Fruit fly (Drosophila melanogaster) whole organism, embryonic: ENCODE data around the gene CG4951.

ENCODE experiments used
- Atf3 ChIP-seq: fragments of 200-800 bp; sonication (Bioruptor generic); optimal IDR thresholded peaks from 3 replicates; lab custom pipeline; 2016; ENCODE audit warnings: missing biosample characterization, missing genetic modification characterization
- CG11085 ChIP-seq: fragments of 200-800 bp; sonication (Bioruptor generic); IDR thresholded peaks from 2 replicates; pipeline ENCODE4 v1.3.6; 2022; ENCODE audit warnings: missing biosample characterization, missing genetic modification characterization
- CG11695 ChIP-seq: fragments of 200-800 bp; sonication (Bioruptor generic); IDR thresholded peaks from 3 replicates; pipeline ENCODE4 v1.3.6; 2022; ENCODE audit warnings: missing biosample characterization, missing genetic modification characterization
- CG2129 ChIP-seq: fragments of 200-800 bp; sonication (Bioruptor generic); IDR thresholded peaks from 2 replicates; pipeline ENCODE4 v1.3.6; 2022; ENCODE audit warnings: missing biosample characterization, missing genetic modification characterization; ENCODE audit not compliant: partially characterized antibody
- CG2712 ChIP-seq: fragments of 200-800 bp; optimal IDR thresholded peaks from 3 replicates; lab custom pipeline; 2019; ENCODE audit warnings: missing biosample characterization, mild to moderate bottlenecking, missing genetic modification characterization, moderate library complexity
- CG2889 ChIP-seq: fragments of 200-800 bp; sonication (Bioruptor generic); IDR thresholded peaks from 3 replicates; pipeline ENCODE4 v1.3.6; 2022; ENCODE audit warnings: missing biosample characterization, missing genetic modification characterization
- CG30020 ChIP-seq: fragments of 200-800 bp; optimal IDR thresholded peaks from 2 replicates; lab custom pipeline; 2019; ENCODE audit warnings: missing biosample characterization, mild to moderate bottlenecking, missing genetic modification characterization, moderate library complexity
- CG30431 ChIP-seq: fragments of 200-800 bp; sonication (Bioruptor generic); optimal IDR thresholded peaks from 2 replicates; lab custom pipeline; 2017; ENCODE audit warnings: missing biosample characterization, missing genetic modification characterization
- CG3163 ChIP-seq: fragments of 200-800 bp; sonication (Bioruptor generic); optimal IDR thresholded peaks from 3 replicates; lab custom pipeline; 2016; ENCODE audit warnings: missing biosample characterization, missing genetic modification characterization
- CG32532 ChIP-seq: fragments of 200-800 bp; sonication (Bioruptor generic); IDR thresholded peaks from 2 replicates; pipeline ENCODE4 v1.3.6; 2022; ENCODE audit warnings: missing biosample characterization, missing genetic modification characterization
- CG4328 ChIP-seq: fragments of 200-800 bp; sonication (Bioruptor generic); optimal IDR thresholded peaks from 3 replicates; lab custom pipeline; 2017; ENCODE audit warnings: missing biosample characterization, missing genetic modification reagents, missing genetic modification characterization
- CG6175 ChIP-seq: fragments of 200-800 bp; sonication (Bioruptor generic); IDR thresholded peaks from 3 replicates; pipeline ENCODE4 v1.3.6; 2022; ENCODE audit warnings: missing biosample characterization, missing genetic modification characterization
- CHES-1-like ChIP-seq: fragments of 200-800 bp; sonication (Bioruptor generic); optimal IDR thresholded peaks from 2 replicates; lab custom pipeline; 2016; ENCODE audit warnings: missing biosample characterization, missing genetic modification characterization
- D19A ChIP-seq: fragments of 200-800 bp; optimal IDR thresholded peaks from 3 replicates; lab custom pipeline; 2019; ENCODE audit warnings: missing biosample characterization, mild to moderate bottlenecking, missing genetic modification characterization, moderate library complexity
- Gug ChIP-seq: fragments of 200-800 bp; sonication (Bioruptor generic); IDR thresholded peaks from 4 replicates; pipeline ENCODE4 v1.3.6; 2022; ENCODE audit warnings: missing biosample characterization, missing genetic modification characterization
- HmgD ChIP-seq: fragments of 200-800 bp; sonication (Bioruptor generic); optimal IDR thresholded peaks from 3 replicates; lab custom pipeline; 2016; ENCODE audit warnings: missing biosample characterization, missing genetic modification characterization
- Med ChIP-seq: fragments of 200-800 bp; sonication (Bioruptor generic); peaks from one replicate; lab custom pipeline; 2016; ENCODE audit warnings: missing biosample characterization, missing genetic modification characterization, mild to moderate bottlenecking, inconsistent platforms, moderate library complexity
- Neu2 ChIP-seq: fragments of 200-800 bp; sonication (Bioruptor generic); optimal IDR thresholded peaks from 3 replicates; lab custom pipeline; 2016; ENCODE audit warnings: missing biosample characterization, missing genetic modification characterization, borderline replicate concordance
- Ravus ChIP-seq: fragments of 200-800 bp; sonication (Bioruptor generic); IDR thresholded peaks from 2 replicates; pipeline ENCODE4 v1.3.6; 2022; ENCODE audit warnings: missing biosample characterization, missing genetic modification characterization
- Xbp1 ChIP-seq: fragments of 200-800 bp; sonication (Bioruptor generic); optimal IDR thresholded peaks from 3 replicates; lab custom pipeline; 2016; ENCODE audit warnings: missing biosample characterization, mild to moderate bottlenecking, missing genetic modification characterization
- ap ChIP-seq: fragments of 200-800 bp; sonication (Bioruptor generic); IDR thresholded peaks from 2 replicates; pipeline ENCODE4 v1.3.6; 2022; ENCODE audit warnings: missing biosample characterization, missing genetic modification characterization
- cato ChIP-seq: fragments of 200-800 bp; sonication (Bioruptor generic); optimal IDR thresholded peaks from 2 replicates; lab custom pipeline; 2016; ENCODE audit warnings: missing biosample characterization, missing genetic modification characterization, borderline replicate concordance
- crc ChIP-seq: fragments of 200-800 bp; sonication (Bioruptor generic); optimal IDR thresholded peaks from 2 replicates; lab custom pipeline; 2016; ENCODE audit warnings: missing biosample characterization, missing genetic modification characterization
- cwo ChIP-seq: fragments of 200-800 bp; sonication (Bioruptor generic); optimal IDR thresholded peaks from 3 replicates; lab custom pipeline; 2017; ENCODE audit warnings: missing biosample characterization, missing genetic modification characterization, mild to moderate bottlenecking, moderate library complexity, missing genetic modification reagents
- dati ChIP-seq: fragments of 200-800 bp; sonication (Bioruptor generic); IDR thresholded peaks from 2 replicates; pipeline ENCODE4 v1.3.6; 2022; ENCODE audit warnings: missing biosample characterization, missing genetic modification characterization
- ems ChIP-seq: fragments of 200-800 bp; sonication (Bioruptor generic); optimal IDR thresholded peaks from 3 replicates; lab custom pipeline; 2016; ENCODE audit warnings: missing biosample characterization, missing genetic modification characterization
- en ChIP-seq: fragments of 200-800 bp; sonication (Bioruptor generic); optimal IDR thresholded peaks from 2 replicates; lab custom pipeline; 2016; ENCODE audit warnings: missing biosample characterization, missing genetic modification characterization
- grau ChIP-seq: fragments of 200-800 bp; optimal IDR thresholded peaks from 3 replicates; lab custom pipeline; 2019; ENCODE audit warnings: missing biosample characterization, mild to moderate bottlenecking, missing genetic modification characterization, moderate library complexity
- grn ChIP-seq: fragments of 200-800 bp; sonication (Bioruptor generic); optimal IDR thresholded peaks from 3 replicates; lab custom pipeline; 2017; ENCODE audit warnings: missing biosample characterization, missing genetic modification characterization
- hb ChIP-seq: fragments of 200-800 bp; sonication (Bioruptor generic); IDR thresholded peaks from 3 replicates; pipeline ENCODE4 v1.3.6; 2022; ENCODE audit warnings: missing biosample characterization, missing genetic modification characterization; ENCODE audit not compliant: partially characterized antibody
- insv ChIP-seq, 2 experiments: fragments of 200-800 bp; sonication (Bioruptor generic); optimal IDR thresholded peaks; 3 replicates each; lab custom pipeline; 2016 to 2018; ENCODE audit warnings: missing biosample characterization in 2 of 2, missing genetic modification characterization in 2 of 2
- kay ChIP-seq: fragments of 200-800 bp; sonication (Bioruptor generic); optimal IDR thresholded peaks from 2 replicates; lab custom pipeline; 2016; ENCODE audit warnings: missing biosample characterization, missing genetic modification characterization
- mirr ChIP-seq: fragments of 200-800 bp; sonication (Bioruptor generic); optimal IDR thresholded peaks from 3 replicates; lab custom pipeline; 2018; ENCODE audit warnings: missing biosample characterization, mild to moderate bottlenecking, missing genetic modification characterization
- nom ChIP-seq: fragments of 200-800 bp; sonication (Bioruptor generic); optimal IDR thresholded peaks from 2 replicates; lab custom pipeline; 2017; ENCODE audit warnings: missing biosample characterization, missing genetic modification characterization, mild to moderate bottlenecking, moderate library complexity, missing genetic modification reagents
- oc ChIP-seq: fragments of 200-800 bp; sonication (Bioruptor generic); optimal IDR thresholded peaks from 2 replicates; lab custom pipeline; 2018; ENCODE audit warnings: missing biosample characterization, mild to moderate bottlenecking, missing genetic modification characterization, moderate library complexity
- prd ChIP-seq, 3 experiments: fragments of >200 bp in 2 of 3; fragments of 200-800 bp in 1 of 3; sonication (Bioruptor generic) in 1 of 3; optimal IDR thresholded peaks in 2 of 3; IDR thresholded peaks in 1 of 3; 2 replicates in 2 of 3; 3 replicates in 1 of 3; pipeline versions ENCODE4 v1.3.6 to Lab custom; 2017 to 2022; ENCODE audit warnings: missing biosample characterization in 1 of 3, missing genetic modification characterization in 1 of 3
- pzg ChIP-seq: fragments of 200-800 bp; sonication (Bioruptor generic); optimal IDR thresholded peaks from 3 replicates; lab custom pipeline; 2018; ENCODE audit warnings: missing biosample characterization, mild to moderate bottlenecking, missing genetic modification characterization, moderate library complexity
- sd ChIP-seq: fragments of 200-800 bp; sonication (Bioruptor generic); optimal IDR thresholded peaks from 3 replicates; lab custom pipeline; 2018; ENCODE audit warnings: missing biosample characterization, mild to moderate bottlenecking, missing genetic modification characterization, moderate library complexity
- tll ChIP-seq, 2 experiments: fragments of 200-800 bp in 1 of 2; fragments of >200 bp in 1 of 2; sonication (Bioruptor generic) in 1 of 2; optimal IDR thresholded peaks; 2 replicates each; lab custom pipeline; 2017 to 2019; ENCODE audit warnings: missing biosample characterization in 2 of 2, missing genetic modification characterization in 2 of 2, mild to moderate bottlenecking in 1 of 2, moderate library complexity in 1 of 2
- twi ChIP-seq: fragments of 200-800 bp; optimal IDR thresholded peaks from 2 replicates; lab custom pipeline; 2019; ENCODE audit warnings: missing biosample characterization, mild to moderate bottlenecking, missing genetic modification characterization, moderate library complexity
- unpg ChIP-seq: fragments of 200-800 bp; sonication (Bioruptor generic); optimal IDR thresholded peaks from 3 replicates; lab custom pipeline; 2018; ENCODE audit warnings: missing biosample characterization, mild to moderate bottlenecking, missing genetic modification characterization, moderate library complexity
- zen ChIP-seq: fragments of 200-800 bp; sonication (Bioruptor generic); optimal IDR thresholded peaks from 3 replicates; lab custom pipeline; 2018; ENCODE audit warnings: missing biosample characterization, mild to moderate bottlenecking, missing genetic modification characterization, moderate library complexity

CG4951 gene

DNA sequence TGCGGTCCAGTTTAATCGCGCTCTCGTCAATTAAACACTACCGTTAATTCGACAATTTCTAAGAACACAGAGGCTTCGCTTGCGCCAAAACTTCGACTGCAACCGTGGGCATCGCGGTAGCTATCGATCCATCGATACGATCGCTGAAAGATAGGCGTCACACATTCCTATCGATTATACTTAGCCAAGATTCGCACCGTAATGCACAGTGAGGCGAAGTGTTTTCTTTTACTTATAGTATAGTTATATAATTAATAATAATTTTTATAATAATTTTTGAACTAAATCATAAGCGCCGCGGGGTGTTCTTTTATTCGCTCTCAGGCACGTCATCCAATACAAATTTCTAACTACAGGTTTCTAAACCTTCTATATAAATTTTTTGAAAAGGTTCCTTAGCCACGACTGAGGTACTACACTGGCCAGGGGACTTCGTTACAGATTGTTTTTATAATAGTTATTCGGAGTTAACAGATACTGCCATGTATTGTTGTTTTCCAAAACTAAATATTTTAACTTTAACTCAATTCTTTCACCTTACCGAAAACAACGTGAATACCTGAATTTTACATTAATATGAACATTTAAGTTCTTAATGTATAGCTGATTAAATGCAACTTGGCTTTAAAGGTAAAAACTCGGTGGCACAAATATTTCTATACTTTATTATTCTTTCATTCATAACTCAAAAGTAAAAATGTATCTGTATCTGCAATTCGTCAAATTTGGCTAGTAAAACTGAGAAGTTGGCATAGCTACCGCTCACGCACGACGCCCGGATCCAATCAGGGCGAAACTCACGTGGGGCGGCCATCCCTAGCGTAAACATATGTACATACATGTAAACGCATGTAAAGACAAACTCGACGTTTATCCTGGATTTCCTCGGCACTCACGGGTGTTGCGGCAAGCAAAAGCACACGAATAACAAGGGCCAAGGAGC is 15.9 kb downstream of the CG4951 start, which contains the start of the genes NSD and BOD1 (continued):
- TF ChIP-seq en (GFP tag; lab: Kevin White, UChicago) (no peak), Atf3 (GFP tag; lab: Kevin White, UChicago) (no peak)

DNA sequence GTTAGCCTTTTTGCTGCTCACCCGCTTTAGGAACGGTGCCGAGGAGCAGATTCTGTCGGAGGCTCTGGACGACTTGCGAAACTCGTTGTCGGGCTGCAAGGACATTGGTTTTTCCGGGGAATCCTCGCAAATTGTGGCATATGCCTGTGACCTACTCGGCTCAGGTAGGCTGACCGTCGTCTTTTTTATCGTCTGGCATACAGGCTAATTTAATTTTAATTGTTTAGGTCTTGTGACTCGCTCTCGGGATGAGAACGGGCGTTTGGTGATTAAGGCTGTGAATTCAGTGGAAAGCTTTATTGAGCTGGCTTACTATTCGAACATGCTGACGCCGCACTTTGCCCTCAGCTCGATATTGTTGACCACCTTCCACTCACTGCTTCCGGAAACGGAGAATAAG is 22.5 kb downstream of the CG4951 start:
- TF ChIP-seq kay (no peak), Neu2 (peak; percentile 31), zen (tag; lab: Kevin White, UChicago) (peak; percentile 98), tll (GFP tag; optimal IDR thresholded peaks at IDR 0.05; lab: Kevin White, UChicago) (peak in 1 of 2 experiments; percentile 52), prd (optimal IDR thresholded peaks at IDR 0.05; lab: Kevin White, UChicago) (no peak), prd (GFP tag; IDR thresholded peaks at IDR 0.05; lab: Robert Waterston, UW) (no peak), crc (GFP tag; lab: Kevin White, UChicago) (no peak), twi (tag; lab: Kevin White, UChicago) (peak; percentile 44)

DNA sequence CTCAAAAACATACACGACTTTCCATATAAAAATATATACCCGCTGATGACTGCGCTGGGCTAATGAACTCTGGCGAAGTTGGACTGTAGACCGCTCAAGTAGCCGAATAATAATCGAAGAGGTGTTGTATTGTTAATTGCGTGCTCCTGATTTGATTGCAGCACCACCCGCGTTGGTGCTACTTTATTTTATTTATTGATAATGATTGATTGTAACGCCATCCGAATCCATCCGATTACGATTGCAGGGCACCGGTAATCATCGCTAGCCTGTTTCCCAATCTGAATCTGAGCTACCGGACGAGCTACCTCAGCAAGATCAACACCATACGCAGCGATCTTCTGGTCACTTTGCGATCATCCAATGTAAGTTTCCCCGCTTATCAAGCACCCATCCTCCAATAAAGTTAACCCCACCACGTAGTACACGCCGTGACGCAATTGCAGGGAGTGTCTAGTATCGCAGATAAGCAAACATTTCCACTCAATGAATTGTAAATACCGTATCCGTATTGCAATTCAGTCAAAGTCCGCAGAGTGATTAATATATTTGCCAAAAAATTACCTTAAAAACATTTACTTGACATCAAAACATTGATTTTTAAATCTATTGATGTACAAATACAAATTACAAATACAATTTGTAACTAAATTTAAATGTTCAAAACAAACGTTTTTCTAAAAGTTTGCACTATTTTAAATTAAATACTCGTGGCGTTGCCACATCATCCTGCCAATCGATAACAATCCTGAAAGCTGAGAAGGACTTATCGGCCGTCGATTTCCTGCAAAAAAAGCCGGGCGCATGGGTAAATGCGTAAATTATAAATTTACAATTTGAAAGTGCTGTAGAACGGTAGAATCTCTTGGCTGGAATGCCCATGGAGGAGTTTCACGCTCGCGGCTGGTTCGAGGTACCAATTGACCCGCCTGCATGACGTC is 24.7 kb downstream of the CG4951 start:
- TF ChIP-seq CG4328 (GFP tag; lab: Kevin White, UChicago) (no peak), CG3163 (no peak), cwo (no peak), CHES-1-like (no peak), CG2129 (no peak), cato (GFP tag; lab: Kevin White, UChicago) (no peak), CG30431 (GFP tag; lab: Kevin White, UChicago) (no peak), insv (GFP tag; optimal IDR thresholded peaks at IDR 0.05; lab: Kevin White, UChicago) (no peak), CG2889 (GFP tag; lab: Robert Waterston, UW) (no peak), CG11695 (GFP tag; lab: Robert Waterston, UW) (no peak), hb (GFP tag; lab: Robert Waterston, UW) (no peak), ap (no peak), mirr (peak; percentile 33), CG11085 (GFP tag; lab: Robert Waterston, UW) (no peak), dati (GFP tag; lab: Robert Waterston, UW) (no peak), nom (GFP tag; lab: Kevin White, UChicago) (peak; percentile 31), D19A (tag; lab: Kevin White, UChicago) (no peak), unpg (GFP tag; lab: Kevin White, UChicago) (no peak), HmgD (no peak), Xbp1 (GFP tag; lab: Kevin White, UChicago) (no peak), oc (tag; lab: Kevin White, UChicago) (no peak), Atf3 (GFP tag; lab: Kevin White, UChicago) (no peak), Med (peak; percentile 36), Ravus (GFP tag; lab: Robert Waterston, UW) (no peak), CG6175 (GFP tag; lab: Robert Waterston, UW) (no peak), grn (peak; percentile 65), ems (GFP tag; lab: Kevin White, UChicago) (no peak), pzg (GFP tag; lab: Kevin White, UChicago) (peak; percentile 20), CG2712 (tag; lab: Kevin White, UChicago) (no peak), CG30020 (tag; lab: Kevin White, UChicago) (no peak), Gug (GFP tag; lab: Robert Waterston, UW) (no peak), grau (no peak), sd (tag; lab: Kevin White, UChicago) (no peak), CG32532 (GFP tag; lab: Robert Waterston, UW) (no peak)
